Worm (Caenorhabditis elegans): ENCODE data around the gene Y6G8.15.

The Y6G8.15 gene

DNA sequence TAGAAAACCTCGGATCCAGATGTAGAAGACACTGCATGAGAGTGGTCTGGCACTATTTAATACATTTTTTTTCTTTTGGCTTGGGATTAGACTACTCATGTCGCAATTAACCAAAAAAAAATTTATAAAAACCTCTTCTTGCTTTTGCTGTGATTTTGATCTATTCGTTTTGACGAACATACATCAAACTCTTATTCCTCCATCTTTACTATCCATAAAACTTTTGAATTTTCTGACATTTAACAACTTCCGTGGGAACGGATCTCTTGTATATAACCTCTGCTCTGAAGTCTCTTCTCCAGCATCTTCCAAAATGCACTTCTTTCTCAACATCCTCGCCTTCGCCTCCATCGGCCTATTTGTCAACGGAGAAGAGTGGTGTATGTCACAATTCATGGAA, 4.4 kb downstream of the Y6G8.15 start, which contains the start of gene Y6G8.16:
Y6G8.16 (plus strand) TSS at position 301 of the 400 bp plus-strand sequence.
- 0 out of 2 replicates have a peak, but pooled peaks have one; percentile 39 for TF ChIP-seq F37B4.10 (GFP tag; IDR thresholded peaks at IDR 0.05)

DNA sequence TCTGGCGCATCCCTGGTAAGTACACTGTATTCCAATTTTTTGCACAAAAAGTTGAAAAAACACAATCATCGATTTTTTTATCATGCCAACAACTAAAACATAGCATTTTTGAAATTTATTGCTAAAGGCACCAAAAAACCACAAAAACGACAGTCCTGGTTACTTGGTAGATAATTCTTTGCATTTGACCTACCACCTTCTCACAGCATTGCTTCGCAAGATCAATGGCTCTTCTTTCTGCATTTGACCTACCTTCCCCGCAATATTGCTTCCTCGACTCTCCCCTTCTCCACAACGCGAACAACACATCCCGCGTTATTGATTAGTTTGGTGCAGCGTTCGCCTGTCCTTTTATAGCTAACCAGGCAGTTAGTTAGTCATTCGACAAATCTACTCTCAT, 8.9 kb downstream of the Y6G8.15 start, which contains the start of gene ztf-25:
ztf-25 (plus strand) TSS at position 301 of the 400 bp plus-strand sequence.
- TF ChIP-seq madf-6 (GFP tag; IDR thresholded peaks at IDR 0.05), result 0 out of 2 replicates have a peak, but pooled peaks have one; percentile 25
- no peak for TF ChIP-seq nfya-2 (GFP tag; IDR thresholded peaks at IDR 0.05)
- TF ChIP-seq F10E7.11 (tag; optimal IDR thresholded peaks at IDR 0.05), result no peak
- TF ChIP-seq let-607 (tag; optimal IDR thresholded peaks at IDR 0.05), result no peak

DNA sequence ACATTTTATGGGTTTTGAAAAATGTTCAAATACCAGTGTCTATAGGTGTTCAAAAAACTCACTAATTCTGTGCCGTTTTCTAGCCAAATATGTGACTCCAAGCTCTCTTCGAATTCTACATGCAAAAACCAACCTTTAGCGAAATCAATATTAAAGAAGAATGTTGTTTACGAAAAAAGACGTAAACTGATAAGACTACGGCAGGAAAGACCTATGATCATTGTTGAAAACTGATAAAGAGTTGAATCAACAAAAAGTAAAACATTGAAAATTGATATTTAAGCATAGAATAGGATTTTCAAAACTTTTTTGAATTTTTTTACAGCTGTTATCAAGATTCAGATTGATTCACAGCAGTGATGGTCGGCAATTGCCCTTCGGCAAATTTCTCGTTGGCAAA, 11.6 kb downstream of the Y6G8.15 start, which contains the start of gene Y6G8.2:
Y6G8.2 (minus strand) TSS at position 147 of the 400 bp plus-strand sequence.
- TF ChIP-seq snpc-4 (GFP tag; optimal IDR thresholded peaks at IDR 0.05), result no peak
- peak in 3 of 4 experiments; percentile 30 to 73 (median 47) for TF ChIP-seq snpc-4 (tag; optimal IDR thresholded peaks at IDR 0.05)
- no peak for TF ChIP-seq C06A6.2 (GFP tag; conservative IDR thresholded peaks at IDR 0.05)
- no peak for TF ChIP-seq T26A5.8 (tag; optimal IDR thresholded peaks at IDR 0.05)
- TF ChIP-seq nhr-80 (tag; optimal IDR thresholded peaks at IDR 0.05), result peak; percentile 41
- TF ChIP-seq nhr-90 (tag; optimal IDR thresholded peaks at IDR 0.05), result no peak
- no peak for TF ChIP-seq ama-1 (optimal IDR thresholded peaks at IDR 0.05)
- no peak for TF ChIP-seq ama-1 (GFP tag; optimal IDR thresholded peaks at IDR 0.05)

DNA sequence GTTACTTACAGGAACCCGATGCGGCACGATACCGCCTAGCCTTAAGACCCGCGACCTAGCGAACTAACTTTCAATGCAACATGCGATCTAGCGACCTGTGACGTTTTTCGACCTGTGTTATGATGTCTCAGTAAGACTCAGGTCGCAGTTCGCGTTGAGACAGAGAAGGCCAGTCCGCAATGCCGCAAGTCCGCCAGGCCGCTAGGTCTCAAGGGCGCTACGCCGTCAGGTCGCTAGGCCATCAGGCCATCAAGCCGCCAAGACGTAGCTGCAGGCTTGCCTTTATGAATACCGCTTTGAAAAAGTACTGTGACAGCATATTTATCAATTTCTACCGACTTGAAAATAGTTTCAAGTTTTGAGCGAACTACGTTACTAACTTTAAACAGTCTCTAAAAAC, 14.7 kb downstream of the Y6G8.15 start:
- peak; percentile 70 for TF ChIP-seq zfh-2 (GFP tag; conservative IDR thresholded peaks at IDR 0.05)
- TF ChIP-seq die-1 (tag; optimal IDR thresholded peaks at IDR 0.05), result no peak

DNA sequence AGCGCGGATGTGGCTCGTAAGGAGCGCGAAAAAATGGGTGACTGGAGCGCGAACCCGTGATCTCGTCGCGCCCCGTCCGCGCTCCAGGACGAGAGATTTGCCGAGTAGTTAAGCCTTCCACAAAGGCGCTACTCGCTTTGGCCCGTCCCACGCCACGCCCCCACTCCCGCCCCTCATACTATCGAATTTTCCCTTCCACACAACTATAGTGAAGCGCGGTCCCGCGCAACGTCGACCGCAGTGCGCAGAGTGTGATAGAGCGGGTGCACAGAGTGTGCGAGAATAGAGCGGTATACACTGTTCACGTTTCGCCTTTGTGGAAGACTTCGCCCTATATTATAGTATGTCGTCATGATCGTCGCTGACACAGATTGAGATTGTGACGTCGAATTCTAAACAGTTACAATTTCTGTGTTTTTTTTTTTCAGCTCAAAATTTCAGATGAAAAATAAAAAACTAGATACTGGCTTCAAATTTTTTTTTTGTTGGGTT, 26.0 kb downstream of the Y6G8.15 start, which contains the start of gene fbxa-133:
fbxa-133 (plus strand) TSS at position 442 of the 492 bp plus-strand sequence.
- 0 out of 2 replicates have a peak, but pooled peaks have one; percentile 64 for TF ChIP-seq F37B4.10 (GFP tag; IDR thresholded peaks at IDR 0.05)

DNA sequence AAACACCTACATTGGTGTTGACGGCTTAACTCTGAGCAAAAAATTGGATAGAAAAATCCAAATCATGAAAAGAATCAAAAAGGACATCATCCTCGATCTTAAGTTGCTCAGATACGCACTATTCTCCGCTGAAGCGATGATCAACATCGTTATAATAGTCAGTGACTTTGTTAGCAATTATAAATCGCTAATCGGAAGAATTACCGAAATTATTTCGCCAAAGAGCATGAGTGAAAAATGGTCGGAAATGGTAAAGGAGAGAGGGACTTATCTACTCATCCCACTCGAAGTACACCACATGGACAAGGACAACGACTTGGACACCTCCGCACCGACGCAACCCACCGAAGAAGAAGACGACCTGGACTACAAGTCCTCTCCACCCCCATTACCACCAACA, 30.4 kb downstream of the Y6G8.15 start:
- TF ChIP-seq ccch-3 (GFP tag; optimal IDR thresholded peaks at IDR 0.05) (no peak), rcor-1 (GFP tag; IDR thresholded peaks at IDR 0.05) (no peak), nhr-90 (tag; optimal IDR thresholded peaks at IDR 0.05) (no peak), Y79H2A.3 (GFP tag; conservative IDR thresholded peaks at IDR 0.05) (no peak), let-607 (tag; optimal IDR thresholded peaks at IDR 0.05) (no peak), lag-1 (GFP tag; IDR thresholded peaks at IDR 0.05) (no peak), ama-1 (optimal IDR thresholded peaks at IDR 0.05) (no peak), ama-1 (GFP tag; optimal IDR thresholded peaks at IDR 0.05) (no peak), egl-44 (GFP tag; IDR thresholded peaks at IDR 0.05) (no peak), nfyb-1 (GFP tag; IDR thresholded peaks at IDR 0.05) (no peak), nhr-80 (tag; optimal IDR thresholded peaks at IDR 0.05) (no peak), F22D6.2 (tag; optimal IDR thresholded peaks at IDR 0.05) (no peak), lin-35 (GFP tag; optimal IDR thresholded peaks at IDR 0.05) (no peak), atf-7 (tag; optimal IDR thresholded peaks at IDR 0.05) (no peak), akir-1 (GFP tag; optimal IDR thresholded peaks at IDR 0.05) (no peak), mxl-1 (tag; optimal IDR thresholded peaks at IDR 0.05) (no peak), lsl-1 (GFP tag; optimal IDR thresholded peaks at IDR 0.05) (no peak), hlh-26 (GFP tag; conservative IDR thresholded peaks at IDR 0.05) (no peak), F33H1.4 (GFP tag; IDR thresholded peaks at IDR 0.05) (no peak), sea-2 (GFP tag; IDR thresholded peaks at IDR 0.05) (no peak), aptf-3 (GFP tag; IDR thresholded peaks at IDR 0.05) (no peak)
